Fruit fly (Drosophila melanogaster): Measurements from ENCODE around the gene CG10553.

CG10553 gene

DNA sequence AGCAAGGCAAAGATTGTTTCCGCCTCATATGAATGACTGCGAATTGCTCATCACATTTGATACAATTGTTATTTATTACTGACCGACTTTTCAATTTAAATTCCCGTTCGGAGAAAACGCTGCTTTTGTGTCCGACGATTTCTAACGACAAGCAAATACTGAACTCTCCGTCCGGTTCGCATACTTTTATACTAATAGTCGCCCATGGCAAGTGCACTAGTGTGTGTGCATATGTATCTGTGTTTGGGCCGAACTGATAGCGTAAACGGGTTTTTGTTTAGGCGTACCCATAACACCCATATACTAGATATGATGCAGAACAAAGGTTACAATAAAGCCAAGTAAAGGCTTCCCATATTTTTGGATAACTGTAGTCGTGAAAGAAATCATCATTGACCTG, 9.7 kb downstream of the CG10553 start, which contains the start of gene CG10550 (continued):
- TF ChIP-seq dpn (GFP tag; optimal IDR thresholded peaks at IDR 0.05) (no peak), sd (tag; optimal IDR thresholded peaks at IDR 0.05) (peak; percentile 43), sug (tag; optimal IDR thresholded peaks at IDR 0.05) (peak; percentile 38), CG9876 (GFP tag; optimal IDR thresholded peaks at IDR 0.05) (no peak)

DNA sequence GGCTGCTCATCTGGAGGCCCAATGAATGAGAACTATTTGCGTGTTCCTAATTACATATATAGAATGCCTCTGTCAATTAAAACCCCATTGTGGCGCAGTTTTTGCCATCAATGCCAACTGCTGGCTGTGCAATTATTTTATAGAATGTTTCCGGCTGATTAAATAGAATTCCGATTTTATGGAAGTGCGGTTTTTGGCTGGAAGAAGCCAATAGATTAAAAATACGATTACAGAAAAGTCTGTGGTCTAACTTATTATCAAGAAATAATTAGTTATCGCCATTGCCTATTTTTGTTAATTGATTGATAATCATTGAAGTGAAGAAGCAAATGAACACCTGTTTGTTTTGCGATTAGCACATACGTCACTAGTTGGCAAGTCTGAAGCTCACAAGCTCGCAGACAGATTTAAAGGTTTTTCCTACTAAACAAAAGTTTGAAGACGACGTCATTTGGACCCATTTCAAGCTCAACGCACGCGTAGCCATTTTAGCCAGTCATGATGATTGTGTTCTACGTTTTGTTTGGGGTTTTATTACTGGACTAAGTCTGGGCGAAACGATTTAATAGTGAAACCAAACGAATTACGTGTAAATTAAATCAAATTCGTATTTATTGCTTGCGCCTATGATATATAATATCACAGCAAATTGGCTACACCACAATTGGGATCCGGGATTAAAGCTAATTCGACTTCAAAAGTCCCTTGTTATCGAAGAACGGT, 11.9 kb downstream of the CG10553 start:
- no peak for TF ChIP-seq CG30020 (tag; optimal IDR thresholded peaks at IDR 0.05)
- no peak for TF ChIP-seq CG9215 (GFP tag; IDR thresholded peaks at IDR 0.05)
- TF ChIP-seq sd (tag; optimal IDR thresholded peaks at IDR 0.05) = peak; percentile 70
- no peak for TF ChIP-seq Lhr (GFP tag; optimal IDR thresholded peaks at IDR 0.05)
- no peak for TF ChIP-seq CG7271 (tag; optimal IDR thresholded peaks at IDR 0.05)
- 0 out of 4 replicates have a peak, but pooled peaks have one; percentile 64 for TF ChIP-seq chinmo (GFP tag; IDR thresholded peaks at IDR 0.05; ENCODE audit: partially characterized antibody)
- TF ChIP-seq lab (GFP tag; optimal IDR thresholded peaks at IDR 0.05) = peak; percentile 19
- TF ChIP-seq sug (tag; optimal IDR thresholded peaks at IDR 0.05) = peak; percentile 74
- TF ChIP-seq trh (GFP tag; optimal IDR thresholded peaks at IDR 0.05) = no peak
- TF ChIP-seq Atf6 (GFP tag; IDR thresholded peaks at IDR 0.05) = no peak
- TF ChIP-seq CG3163 (GFP tag; optimal IDR thresholded peaks at IDR 0.05) = no peak
- no peak for TF ChIP-seq CG3726 (GFP tag; IDR thresholded peaks at IDR 0.05)
- no peak for TF ChIP-seq CG13775 (GFP tag; optimal IDR thresholded peaks at IDR 0.05)
- TF ChIP-seq gfzf (GFP tag; optimal IDR thresholded peaks at IDR 0.05) = no peak
- no peak for TF ChIP-seq phol (tag; optimal IDR thresholded peaks at IDR 0.05)
- no peak for TF ChIP-seq Mrtf (GFP tag; IDR thresholded peaks at IDR 0.05)
- no peak for TF ChIP-seq CG6254 (GFP tag; optimal IDR thresholded peaks at IDR 0.05)
- TF ChIP-seq Med (GFP tag) = peak; percentile 63
- no peak for TF ChIP-seq Eip74EF (GFP tag; optimal IDR thresholded peaks at IDR 0.05)
- TF ChIP-seq mirr (GFP tag; optimal IDR thresholded peaks at IDR 0.05) = peak; percentile 40
- TF ChIP-seq Max (GFP tag; optimal IDR thresholded peaks at IDR 0.05) = no peak
- TF ChIP-seq CG14667 (GFP tag; IDR thresholded peaks at IDR 0.05) = no peak
- TF ChIP-seq gro (GFP tag; optimal IDR thresholded peaks at IDR 0.05) = no peak
- peak; percentile 58 for TF ChIP-seq BtbVII (GFP tag; optimal IDR thresholded peaks at IDR 0.05)
- TF ChIP-seq CG4854 (GFP tag; optimal IDR thresholded peaks at IDR 0.05) = no peak
- no peak for TF ChIP-seq insv (GFP tag; optimal IDR thresholded peaks at IDR 0.05)
- TF ChIP-seq CG34376 (GFP tag; optimal IDR thresholded peaks at IDR 0.05) = peak; percentile 48
- TF ChIP-seq exex (tag; optimal IDR thresholded peaks at IDR 0.05) = peak; percentile 99
- TF ChIP-seq grau (tag; optimal IDR thresholded peaks at IDR 0.05) = no peak
- peak; percentile 40 for TF ChIP-seq grn (GFP tag; optimal IDR thresholded peaks at IDR 0.05)
- TF ChIP-seq inv (GFP tag; IDR thresholded peaks at IDR 0.05; ENCODE audit: partially characterized antibody) = no peak
- TF ChIP-seq ken (GFP tag; IDR thresholded peaks at IDR 0.05) = no peak
- no peak for TF ChIP-seq CG42726 (GFP tag; IDR thresholded peaks at IDR 0.05; ENCODE audit: partially characterized antibody)

- TF ChIP-seq tna (GFP tag; IDR thresholded peaks at IDR 0.05; ENCODE audit: partially characterized antibody) (no peak), CG5953 (GFP tag; IDR thresholded peaks at IDR 0.05) (no peak), cad (GFP tag; optimal IDR thresholded peaks at IDR 0.05) (no peak), Sin3A (optimal IDR thresholded peaks at IDR 0.05) (no peak), CG10274 (GFP tag; optimal IDR thresholded peaks at IDR 0.05) (no peak), CG10366 (GFP tag; IDR thresholded peaks at IDR 0.05) (no peak), gro (GFP tag; optimal IDR thresholded peaks at IDR 0.05) (no peak), CG3407 (GFP tag; optimal IDR thresholded peaks at IDR 0.05) (no peak), MTF-1 (GFP tag; optimal IDR thresholded peaks at IDR 0.05; ENCODE audit: borderline replicate concordance) (no peak), CG1602 (GFP tag; optimal IDR thresholded peaks at IDR 0.05) (no peak), CG13624 (GFP tag; optimal IDR thresholded peaks at IDR 0.05) (no peak), CG6683 (GFP tag; optimal IDR thresholded peaks at IDR 0.05) (no peak), Doc3 (GFP tag; IDR thresholded peaks at IDR 0.05; ENCODE audit: partially characterized antibody) (no peak), grn (GFP tag; optimal IDR thresholded peaks at IDR 0.05) (no peak), z (GFP tag; IDR thresholded peaks at IDR 0.05) (peak; percentile 41; the same call in 1 of the 3 replicates)
Measured at dm6 chr3R:25303857-25304440, 14.0 kb downstream of the CG10553 start, which contains the start of gene CG31436. TSS of gene CG31436 (plus strand) at chr3R:25304137.

All from whole organism, embryonic.